Worm (Caenorhabditis elegans) whole organism, L1 larva: ENCODE data around the gene amdh-1.

ENCODE experiments used
- C04F5.9 ChIP-seq: sonication (generic microtip); optimal IDR thresholded peaks from 2 replicates; lab custom pipeline; 2016; ENCODE audit warnings: missing genetic modification characterization, missing compliant biosample characterization
- F16B12.6 ChIP-seq: fragments of 150-350 bp; optimal IDR thresholded peaks from 2 replicates; lab custom pipeline; 2014; ENCODE audit warnings: missing biosample characterization, missing genetic modification characterization
- aha-1 ChIP-seq: fragments of 150-350 bp; optimal IDR thresholded peaks from 2 replicates; lab custom pipeline; 2014; ENCODE audit warnings: missing biosample characterization, missing genetic modification characterization
- aly-2 ChIP-seq: fragments of 150-350 bp; optimal IDR thresholded peaks from 2 replicates; lab custom pipeline; 2014; ENCODE audit warnings: missing biosample characterization, missing genetic modification characterization
- blmp-1 ChIP-seq: fragments of 150-350 bp; optimal IDR thresholded peaks from 2 replicates; lab custom pipeline; 2014; ENCODE audit warnings: missing biosample characterization, missing genetic modification characterization
- ceh-90 ChIP-seq: sonication (generic microtip); optimal IDR thresholded peaks from 2 replicates; lab custom pipeline; 2016; ENCODE audit warnings: missing genetic modification characterization, missing compliant biosample characterization
- ces-1 ChIP-seq: fragments of 150-350 bp; optimal IDR thresholded peaks from 2 replicates; lab custom pipeline; 2014; ENCODE audit warnings: missing biosample characterization, missing genetic modification reagents, missing genetic modification characterization
- dpl-1 ChIP-seq, 3 experiments: fragments of 150-350 bp in 2 of 3; sonication (generic microtip) in 1 of 3; optimal IDR thresholded peaks; 2 replicates each; lab custom pipeline; 2014 to 2017; ENCODE audit warnings: missing biosample characterization in 3 of 3, missing genetic modification characterization in 3 of 3, missing genetic modification reagents in 3 of 3
- dsc-1 ChIP-seq: sonication (generic microtip); optimal IDR thresholded peaks from 2 replicates; lab custom pipeline; 2016; ENCODE audit warnings: mild to moderate bottlenecking, missing genetic modification characterization, missing compliant biosample characterization
- efl-1 ChIP-seq, 4 experiments: fragments of 150-350 bp; optimal IDR thresholded peaks in 3 of 4; peaks in 1 of 4; 1 replicate in 1 of 4; 2 replicates in 3 of 4; lab custom pipeline; 2014; ENCODE audit warnings: missing biosample characterization in 2 of 4, missing genetic modification characterization in 2 of 4, missing genetic modification reagents in 2 of 4
- egl-13 ChIP-seq: sonication (generic microtip); optimal IDR thresholded peaks from 2 replicates; lab custom pipeline; 2016; ENCODE audit warnings: missing genotype, missing genetic modification reagents, missing genetic modification characterization, missing compliant biosample characterization
- egl-27 ChIP-seq, 2 experiments: fragments of 150-350 bp in 1 of 2; sonication (generic microtip); optimal IDR thresholded peaks; 3 replicates each; lab custom pipeline; 2017 to 2018; ENCODE audit warnings: missing biosample characterization in 2 of 2, missing genetic modification characterization in 2 of 2, missing genetic modification reagents in 2 of 2
- elt-3 ChIP-seq, 6 experiments: fragments of 150-350 bp in 1 of 6; sonication (generic microtip); optimal IDR thresholded peaks; 2 replicates each; lab custom pipeline; 2017 to 2018; ENCODE audit warnings: missing biosample characterization in 6 of 6, missing genetic modification characterization in 6 of 6, inconsistent platforms in 1 of 6
- fkh-10 ChIP-seq: sonication (generic microtip); optimal IDR thresholded peaks from 2 replicates; lab custom pipeline; 2017; ENCODE audit warnings: missing biosample characterization, missing genetic modification reagents, missing genetic modification characterization
- fkh-4 ChIP-seq: sonication (generic microtip); optimal IDR thresholded peaks from 2 replicates; lab custom pipeline; 2016; ENCODE audit warnings: missing compliant biosample characterization, missing genetic modification characterization, borderline replicate concordance
- fkh-8 ChIP-seq: sonication (generic microtip); optimal IDR thresholded peaks from 2 replicates; lab custom pipeline; 2016; ENCODE audit warnings: mild to moderate bottlenecking, missing genetic modification characterization, missing compliant biosample characterization
- fos-1 ChIP-seq: fragments of 150-350 bp; optimal IDR thresholded peaks from 2 replicates; lab custom pipeline; 2014; ENCODE audit warnings: missing biosample characterization, missing genetic modification characterization
- hlh-17 ChIP-seq: fragments of 200-800 bp; sonication (Bioruptor generic); optimal IDR thresholded peaks from 2 replicates; lab custom pipeline; 2018; ENCODE audit warnings: missing genetic modification characterization, mild to moderate bottlenecking, missing compliant biosample characterization, moderate library complexity, borderline replicate concordance
- hpl-2 ChIP-seq: fragments of 150-350 bp; optimal IDR thresholded peaks from 2 replicates; lab custom pipeline; 2014; ENCODE audit warnings: missing biosample characterization, missing genetic modification reagents, missing genetic modification characterization
- irx-1 ChIP-seq: sonication (generic microtip); optimal IDR thresholded peaks from 2 replicates; lab custom pipeline; 2016; ENCODE audit warnings: missing genetic modification characterization, missing compliant biosample characterization
- jun-1 ChIP-seq: fragments of 150-350 bp; optimal IDR thresholded peaks from 2 replicates; lab custom pipeline; 2014; ENCODE audit warnings: missing biosample characterization, missing genetic modification reagents, missing genetic modification characterization
- lin-13 ChIP-seq: fragments of 150-350 bp; optimal IDR thresholded peaks from 2 replicates; lab custom pipeline; 2014; ENCODE audit warnings: missing biosample characterization, missing genetic modification reagents, missing genetic modification characterization
- lin-39 ChIP-seq: fragments of 150-350 bp; optimal IDR thresholded peaks from 2 replicates; lab custom pipeline; 2014; ENCODE audit warnings: missing biosample characterization, missing genetic modification reagents, missing genetic modification characterization
- lsy-2 ChIP-seq, 2 experiments: fragments of 150-350 bp; optimal IDR thresholded peaks; 2 replicates each; lab custom pipeline; 2014; ENCODE audit warnings: missing biosample characterization in 2 of 2, missing genetic modification characterization in 2 of 2
- mdl-1 ChIP-seq, 2 experiments: fragments of 150-350 bp; optimal IDR thresholded peaks; 2 replicates each; lab custom pipeline; 2014 to 2017; ENCODE audit warnings: missing biosample characterization in 2 of 2, missing genetic modification characterization in 2 of 2, inconsistent platforms in 1 of 2
- mep-1 ChIP-seq: fragments of 150-350 bp; optimal IDR thresholded peaks from 2 replicates; lab custom pipeline; 2014; ENCODE audit warnings: missing biosample characterization, missing genetic modification characterization
- nhr-19 ChIP-seq: fragments of 200-800 bp; sonication (Bioruptor generic); conservative IDR thresholded peaks from 2 replicates; pipeline ENCODE4 v1.3.6; 2022; ENCODE audit warnings: missing genetic modification characterization, missing compliant biosample characterization
- nhr-237 ChIP-seq: fragments of 150-350 bp; optimal IDR thresholded peaks from 2 replicates; lab custom pipeline; 2014; ENCODE audit warnings: missing biosample characterization, missing genetic modification characterization
- nhr-28 ChIP-seq: fragments of 150-350 bp; optimal IDR thresholded peaks from 2 replicates; lab custom pipeline; 2014; ENCODE audit warnings: missing biosample characterization, missing genetic modification characterization
- nhr-71 ChIP-seq: sonication (generic microtip); optimal IDR thresholded peaks from 2 replicates; lab custom pipeline; 2016; ENCODE audit warnings: mild to moderate bottlenecking, missing genetic modification characterization, moderate library complexity, missing compliant biosample characterization
- nhr-84 ChIP-seq: sonication (generic microtip); optimal IDR thresholded peaks from 2 replicates; lab custom pipeline; 2017; ENCODE audit warnings: missing biosample characterization, missing genetic modification characterization
- nhr-85 ChIP-seq: sonication (generic microtip); peaks from one replicate; lab custom pipeline; 2016; ENCODE audit warnings: missing genetic modification characterization, inconsistent platforms, missing compliant biosample characterization
- nhr-90 ChIP-seq: sonication (generic microtip); optimal IDR thresholded peaks from 2 replicates; lab custom pipeline; 2016; ENCODE audit warnings: mild to moderate bottlenecking, missing genetic modification characterization, missing compliant biosample characterization; ENCODE audit not compliant: poor library complexity
- pax-3 ChIP-seq: fragments of 200-800 bp; sonication (Bioruptor generic); optimal IDR thresholded peaks from 2 replicates; lab custom pipeline; 2018; ENCODE audit warnings: mild to moderate bottlenecking, missing genetic modification characterization, moderate library complexity, missing compliant biosample characterization
- pqm-1 ChIP-seq: sonication (generic microtip); optimal IDR thresholded peaks from 3 replicates; lab custom pipeline; 2017; ENCODE audit warnings: missing biosample characterization, missing genetic modification characterization
- skn-1 ChIP-seq: fragments of 150-350 bp; optimal IDR thresholded peaks from 2 replicates; lab custom pipeline; 2014; ENCODE audit warnings: missing biosample characterization, missing genetic modification characterization
- snpc-4 ChIP-seq: fragments of 150-350 bp; optimal IDR thresholded peaks from 2 replicates; lab custom pipeline; 2014; ENCODE audit warnings: missing biosample characterization, missing genetic modification characterization
- snu-23 ChIP-seq: sonication (generic microtip); optimal IDR thresholded peaks from 2 replicates; lab custom pipeline; 2016; ENCODE audit warnings: missing genetic modification characterization, missing compliant biosample characterization
- sox-4 ChIP-seq: sonication (generic microtip); optimal IDR thresholded peaks from 2 replicates; lab custom pipeline; 2016; ENCODE audit warnings: missing genetic modification characterization, missing compliant biosample characterization
- sptf-1 ChIP-seq: fragments of 150-350 bp; optimal IDR thresholded peaks from 2 replicates; lab custom pipeline; 2014; ENCODE audit warnings: missing biosample characterization, missing genetic modification characterization
- unc-30 ChIP-seq: sonication (generic microtip); optimal IDR thresholded peaks from 2 replicates; lab custom pipeline; 2017; ENCODE audit warnings: missing biosample characterization, missing genetic modification characterization
- unc-62 ChIP-seq: fragments of 150-350 bp; optimal IDR thresholded peaks from 2 replicates; lab custom pipeline; 2014; ENCODE audit warnings: missing biosample characterization, missing genetic modification reagents, missing genetic modification characterization
- unc-86 ChIP-seq: sonication (generic microtip); optimal IDR thresholded peaks from 2 replicates; lab custom pipeline; 2016; ENCODE audit warnings: missing genetic modification characterization, missing compliant biosample characterization
- zip-4 ChIP-seq: fragments of 200-800 bp; sonication (Bioruptor generic); optimal IDR thresholded peaks from 2 replicates; lab custom pipeline; 2018; ENCODE audit warnings: mild to moderate bottlenecking, missing genetic modification characterization, moderate library complexity, missing compliant biosample characterization
- ztf-4 ChIP-seq: fragments of 150-350 bp; optimal IDR thresholded peaks from 2 replicates; lab custom pipeline; 2014; ENCODE audit warnings: missing biosample characterization, missing genetic modification characterization

Gene amdh-1

ce11 chrIII:6207881-6208280 is 43.7 kb upstream of the amdh-1 start, which contains the start of gene C23G10.2:
Gene C23G10.2 (plus strand): TSS chrIII:6208064.
- TF ChIP-seq sptf-1, result no peak
- no peak for TF ChIP-seq jun-1 (tag; lab: Kevin White, UChicago)
- TF ChIP-seq blmp-1 (tag; lab: Kevin White, UChicago), result peak; percentile 14
- TF ChIP-seq elt-3 (tag; optimal IDR thresholded peaks at IDR 0.05; lab: Kevin White, UChicago), result peak in 1 of 6 experiments; percentile 58
- TF ChIP-seq hlh-17 (GFP tag; lab: Kevin White, UChicago), result no peak
- TF ChIP-seq unc-86 (tag; lab: Kevin White, UChicago), result no peak
- TF ChIP-seq egl-13, result no peak
- peak in 1 of 2 experiments; percentile 36 for TF ChIP-seq lsy-2 (tag; optimal IDR thresholded peaks at IDR 0.05; lab: Kevin White, UChicago)
- no peak for TF ChIP-seq skn-1
- TF ChIP-seq unc-62 (GFP tag; lab: Kevin White, UChicago), result no peak

ce11 chrIII:6208984-6209383 is 42.6 kb upstream of the amdh-1 start, which contains the start of gene C23G10.1:
Gene C23G10.1 (plus strand): TSS chrIII:6209284.
- no peak for TF ChIP-seq nhr-71 (tag; lab: Kevin White, UChicago)
- no peak for TF ChIP-seq ces-1 (GFP tag; lab: Kevin White, UChicago)
- no peak for TF ChIP-seq fkh-4 (tag; lab: Kevin White, UChicago)
- no peak for TF ChIP-seq aha-1
- no peak for TF ChIP-seq unc-62 (GFP tag; lab: Kevin White, UChicago)
- no peak for TF ChIP-seq C04F5.9 (tag; lab: Kevin White, UChicago)
- no peak for TF ChIP-seq zip-4 (GFP tag; lab: Kevin White, UChicago)
- TF ChIP-seq pqm-1, result no peak
- TF ChIP-seq egl-13, result no peak
- TF ChIP-seq elt-3 (tag; optimal IDR thresholded peaks at IDR 0.05; lab: Kevin White, UChicago), result no peak
- TF ChIP-seq efl-1 (optimal IDR thresholded peaks at IDR 0.05; lab: Kevin White, UChicago), result no peak
- no peak for TF ChIP-seq efl-1 (GFP tag; optimal IDR thresholded peaks at IDR 0.05 in 1 of 2; lab: Kevin White, UChicago)
- no peak for TF ChIP-seq irx-1 (tag; lab: Kevin White, UChicago)

- TF ChIP-seq snpc-4 (peak; percentile 46), ztf-4 (tag; lab: Kevin White, UChicago) (no peak), unc-30 (tag; lab: Kevin White, UChicago) (no peak), dpl-1 (GFP tag; optimal IDR thresholded peaks at IDR 0.05; lab: Kevin White, UChicago) (no peak)
These were observed 41.3 kb upstream of the amdh-1 start for ce11 chrIII:6210215-6210822.

- TF ChIP-seq nhr-237 (tag; lab: Kevin White, UChicago) (no peak), fkh-8 (tag; lab: Kevin White, UChicago) (peak; percentile 34)
These were observed 37.7 kb upstream of the amdh-1 start, which contains the start of gene C23G10.10 for ce11 chrIII:6213915-6214314. Gene C23G10.10 (minus strand): TSS chrIII:6214015.

- TF ChIP-seq nhr-84 (tag; lab: Kevin White, UChicago) (no peak), F16B12.6 (tag; lab: Kevin White, UChicago) (no peak), nhr-90 (no peak), fkh-10 (no peak), nhr-28 (no peak), ceh-90 (tag; lab: Kevin White, UChicago) (no peak), blmp-1 (tag; lab: Kevin White, UChicago) (peak; percentile 57), sox-4 (tag; lab: Kevin White, UChicago) (no peak), nhr-19 (GFP tag; lab: Robert Waterston, UW) (no peak), lsy-2 (tag; optimal IDR thresholded peaks at IDR 0.05; lab: Kevin White, UChicago) (peak in 1 of 2 experiments; percentile 12), nhr-85 (tag; lab: Kevin White, UChicago) (no peak), irx-1 (tag; lab: Kevin White, UChicago) (no peak), hpl-2 (GFP tag; lab: Kevin White, UChicago) (no peak), lin-13 (GFP tag; lab: Kevin White, UChicago) (no peak), egl-27 (tag; optimal IDR thresholded peaks at IDR 0.05; lab: Kevin White, UChicago) (no peak), dsc-1 (no peak), snpc-4 (no peak), unc-62 (GFP tag; lab: Kevin White, UChicago) (no peak), mep-1 (tag; lab: Kevin White, UChicago) (no peak), snu-23 (GFP tag; lab: Kevin White, UChicago) (no peak), pax-3 (tag; lab: Kevin White, UChicago) (no peak), lin-39 (tag; lab: Kevin White, UChicago) (no peak), mdl-1 (tag; optimal IDR thresholded peaks at IDR 0.05; lab: Kevin White, UChicago) (peak in 1 of 2 experiments; percentile 16), aly-2 (tag; lab: Kevin White, UChicago) (no peak), fos-1 (tag; lab: Kevin White, UChicago) (no peak)
These were observed 36.1 kb upstream of the amdh-1 start, which contains the start of gene C23G10.11 for ce11 chrIII:6215476-6215875. Gene C23G10.11 (minus strand): TSS chrIII:6215576.
